Worm (Caenorhabditis elegans) whole organism, young adult: ENCODE data around the gene gcsh-1.

Experiments
- B0261.1 ChIP-seq: sonication (generic microtip); optimal IDR thresholded peaks from 2 replicates; lab custom pipeline; 2016; ENCODE audit warnings: mild to moderate bottlenecking, missing genetic modification characterization, moderate library complexity, missing compliant biosample characterization
- B0336.3 ChIP-seq: fragments of 200-800 bp; sonication (Bioruptor generic); IDR thresholded peaks from 2 replicates; pipeline ENCODE4 v1.3.6; 2022; ENCODE audit warnings: missing genetic modification characterization, missing compliant biosample characterization
- C06A6.2 ChIP-seq: fragments of 200-800 bp; sonication (Bioruptor generic); conservative IDR thresholded peaks from 2 replicates; pipeline ENCODE4 v1.3.6; 2022; ENCODE audit warnings: missing genetic modification characterization, missing compliant biosample characterization
- D2030.7 ChIP-seq: fragments of 200-800 bp; sonication (Bioruptor generic); IDR thresholded peaks from 2 replicates; pipeline ENCODE4 v1.3.6; 2022; ENCODE audit warnings: missing genetic modification reagents, missing genetic modification characterization, missing compliant biosample characterization
- F22D6.2 ChIP-seq: sonication (generic microtip); optimal IDR thresholded peaks from 2 replicates; lab custom pipeline; 2016; ENCODE audit warnings: mild to moderate bottlenecking, missing genetic modification characterization, missing compliant biosample characterization
- F39B2.1 ChIP-seq: fragments of 200-800 bp; sonication (Bioruptor generic); IDR thresholded peaks from 2 replicates; pipeline ENCODE4 v1.3.6; 2022; ENCODE audit warnings: missing genetic modification reagents, missing genetic modification characterization, missing compliant biosample characterization
- F52B5.7 ChIP-seq: sonication (generic microtip); optimal IDR thresholded peaks from 2 replicates; lab custom pipeline; 2016; ENCODE audit warnings: mild to moderate bottlenecking, missing genetic modification characterization, missing compliant biosample characterization
- K12H6.12 ChIP-seq: fragments of 200-800 bp; sonication (Bioruptor generic); optimal IDR thresholded peaks from 2 replicates; lab custom pipeline; 2018; ENCODE audit warnings: mild to moderate bottlenecking, missing genetic modification characterization, missing compliant biosample characterization
- Y53G8AR.9 ChIP-seq: fragments of 200-800 bp; sonication (Bioruptor generic); conservative IDR thresholded peaks from 2 replicates; pipeline ENCODE4 v1.3.6; 2022; ENCODE audit warnings: missing genetic modification reagents, missing genetic modification characterization, missing compliant biosample characterization
- Y56A3A.18 ChIP-seq: fragments of 200-800 bp; sonication (Bioruptor generic); IDR thresholded peaks from 2 replicates; pipeline ENCODE4 v1.3.6; 2022; ENCODE audit warnings: missing genetic modification reagents, missing genetic modification characterization, missing compliant biosample characterization
- Y95B8A.8 ChIP-seq: fragments of 200-800 bp; sonication (Bioruptor generic); IDR thresholded peaks from 2 replicates; pipeline ENCODE4 v1.3.6; 2022; ENCODE audit warnings: missing genetic modification reagents, missing genetic modification characterization, missing compliant biosample characterization
- ZK185.1 ChIP-seq: sonication (generic microtip); optimal IDR thresholded peaks from 2 replicates; lab custom pipeline; 2016; ENCODE audit warnings: mild to moderate bottlenecking, missing genetic modification characterization, missing compliant biosample characterization; ENCODE audit not compliant: poor library complexity, severe bottlenecking
- aptf-2 ChIP-seq: fragments of 200-800 bp; sonication (Bioruptor generic); conservative IDR thresholded peaks from 2 replicates; pipeline ENCODE4 v1.3.6; 2022; ENCODE audit warnings: missing genetic modification reagents, missing genetic modification characterization, missing compliant biosample characterization
- aptf-3 ChIP-seq: fragments of 200-800 bp; sonication (Bioruptor generic); IDR thresholded peaks from 2 replicates; pipeline ENCODE4 v1.3.6; 2022; ENCODE audit warnings: missing genetic modification characterization, missing compliant biosample characterization
- attf-5 ChIP-seq: fragments of 200-800 bp; sonication (Bioruptor generic); optimal IDR thresholded peaks from 2 replicates; lab custom pipeline; 2018; ENCODE audit warnings: mild to moderate bottlenecking, missing genetic modification characterization, missing compliant biosample characterization
- bed-1 ChIP-seq: fragments of 200-800 bp; sonication (Bioruptor generic); IDR thresholded peaks from 2 replicates; pipeline ENCODE4 v1.3.6; 2022; ENCODE audit warnings: missing genetic modification reagents, missing genetic modification characterization, missing compliant biosample characterization
- cebp-2 ChIP-seq: fragments of 200-800 bp; sonication (Bioruptor generic); IDR thresholded peaks from 2 replicates; pipeline ENCODE4 v1.3.6; 2022; ENCODE audit warnings: missing genetic modification characterization, missing compliant biosample characterization
- ceh-100 ChIP-seq: fragments of 200-800 bp; sonication (Bioruptor generic); IDR thresholded peaks from 2 replicates; pipeline ENCODE4 v1.3.6; 2022; ENCODE audit warnings: missing genetic modification reagents, missing genetic modification characterization, missing compliant biosample characterization
- ceh-58 ChIP-seq: fragments of 200-800 bp; sonication (Bioruptor generic); IDR thresholded peaks from 2 replicates; pipeline ENCODE4 v1.3.6; 2022; ENCODE audit warnings: missing genetic modification characterization, missing compliant biosample characterization
- ceh-79 ChIP-seq: sonication (generic microtip); optimal IDR thresholded peaks from 2 replicates; lab custom pipeline; 2017; ENCODE audit warnings: mild to moderate bottlenecking, missing genetic modification characterization, missing compliant biosample characterization
- ceh-91 ChIP-seq: fragments of 200-800 bp; sonication (Bioruptor generic); IDR thresholded peaks from 2 replicates; pipeline ENCODE4 v1.3.6; 2022; ENCODE audit warnings: missing genetic modification reagents, missing genetic modification characterization, missing compliant biosample characterization
- die-1 ChIP-seq: sonication (generic microtip); optimal IDR thresholded peaks from 2 replicates; lab custom pipeline; 2016; ENCODE audit warnings: missing genotype, mild to moderate bottlenecking, missing genetic modification characterization, missing compliant biosample characterization
- dox-1 ChIP-seq: fragments of 200-800 bp; sonication (Bioruptor generic); IDR thresholded peaks from 2 replicates; pipeline ENCODE4 v1.3.6; 2022; ENCODE audit warnings: missing genetic modification reagents, missing genetic modification characterization, missing compliant biosample characterization
- dpff-1 ChIP-seq: sonication (generic microtip); optimal IDR thresholded peaks from 2 replicates; lab custom pipeline; 2017; ENCODE audit warnings: mild to moderate bottlenecking, missing genetic modification characterization, missing compliant biosample characterization
- dpl-1 ChIP-seq: fragments of 150-350 bp; optimal IDR thresholded peaks from 2 replicates; lab custom pipeline; 2014; ENCODE audit warnings: missing biosample characterization, missing genetic modification reagents, missing genetic modification characterization
- ets-4 ChIP-seq: fragments of 200-800 bp; sonication (Bioruptor generic); optimal IDR thresholded peaks from 2 replicates; lab custom pipeline; 2018; ENCODE audit warnings: mild to moderate bottlenecking, missing genetic modification characterization, missing compliant biosample characterization
- gei-17 ChIP-seq: fragments of 200-800 bp; sonication (Bioruptor generic); optimal IDR thresholded peaks from 2 replicates; lab custom pipeline; 2018; ENCODE audit warnings: mild to moderate bottlenecking, missing genetic modification characterization, missing compliant biosample characterization
- hmg-1.2 ChIP-seq: fragments of 200-800 bp; sonication (Bioruptor generic); IDR thresholded peaks from 2 replicates; pipeline ENCODE4 v1.3.6; 2022; ENCODE audit warnings: missing genetic modification reagents, missing genetic modification characterization, missing compliant biosample characterization
- hsf-1 ChIP-seq: fragments of 200-800 bp; sonication (Bioruptor generic); IDR thresholded peaks from 2 replicates; pipeline ENCODE4 v1.3.6; 2022; ENCODE audit warnings: missing genetic modification reagents, missing genetic modification characterization, missing compliant biosample characterization
- let-607 ChIP-seq, 2 experiments: fragments of 200-800 bp in 1 of 2; sonication (Bioruptor generic) in 1 of 2; sonication (generic microtip) in 1 of 2; optimal IDR thresholded peaks; 2 replicates each; lab custom pipeline; 2016 to 2018; ENCODE audit warnings: mild to moderate bottlenecking in 2 of 2, missing compliant biosample characterization in 2 of 2, missing genetic modification characterization in 2 of 2, moderate library complexity in 2 of 2, missing genotype in 1 of 2
- lin-26 ChIP-seq: fragments of 200-800 bp; sonication (Bioruptor generic); IDR thresholded peaks from 2 replicates; pipeline ENCODE4 v1.3.6; 2022; ENCODE audit warnings: missing genetic modification reagents, missing genetic modification characterization, missing compliant biosample characterization
- lir-1 ChIP-seq: fragments of 200-800 bp; sonication (Bioruptor generic); conservative IDR thresholded peaks from 2 replicates; pipeline ENCODE4 v1.3.6; 2022; ENCODE audit warnings: missing genetic modification reagents, missing genetic modification characterization, missing compliant biosample characterization
- madf-3 ChIP-seq: fragments of 200-800 bp; sonication (Bioruptor generic); IDR thresholded peaks from 2 replicates; pipeline ENCODE4 v1.3.6; 2022; ENCODE audit warnings: missing genetic modification reagents, missing genetic modification characterization, missing compliant biosample characterization
- madf-6 ChIP-seq: fragments of 200-800 bp; sonication (Bioruptor generic); IDR thresholded peaks from 2 replicates; pipeline ENCODE4 v1.3.6; 2022; ENCODE audit warnings: missing genetic modification reagents, missing genetic modification characterization, missing compliant biosample characterization
- madf-8 ChIP-seq: fragments of 200-800 bp; sonication (Bioruptor generic); conservative IDR thresholded peaks from 2 replicates; pipeline ENCODE4 v1.3.6; 2022; ENCODE audit warnings: missing genetic modification reagents, missing genetic modification characterization, missing compliant biosample characterization
- mel-28 ChIP-seq: sonication (generic microtip); optimal IDR thresholded peaks from 2 replicates; lab custom pipeline; 2016; ENCODE audit warnings: borderline replicate concordance, mild to moderate bottlenecking, missing genetic modification characterization, missing compliant biosample characterization
- mxl-1 ChIP-seq: sonication (generic microtip); optimal IDR thresholded peaks from 2 replicates; lab custom pipeline; 2016; ENCODE audit warnings: missing genetic modification characterization, missing compliant biosample characterization
- nfyb-1 ChIP-seq: fragments of 200-800 bp; sonication (Bioruptor generic); IDR thresholded peaks from 2 replicates; pipeline ENCODE4 v1.3.6; 2022; ENCODE audit warnings: missing genetic modification reagents, missing genetic modification characterization, missing compliant biosample characterization
- nhr-179 ChIP-seq: sonication (generic microtip); optimal IDR thresholded peaks from 2 replicates; lab custom pipeline; 2016; ENCODE audit warnings: mild to moderate bottlenecking, missing genetic modification characterization, missing compliant biosample characterization
- pbrm-1 ChIP-seq: fragments of 200-800 bp; sonication (Bioruptor generic); IDR thresholded peaks from 2 replicates; pipeline ENCODE4 v1.3.6; 2022; ENCODE audit warnings: missing genetic modification reagents, missing genetic modification characterization, missing compliant biosample characterization
- unc-62 ChIP-seq: fragments of 150-350 bp; optimal IDR thresholded peaks from 2 replicates; lab custom pipeline; 2014; ENCODE audit warnings: missing biosample characterization, missing genetic modification reagents, missing genetic modification characterization
- ztf-3 ChIP-seq: fragments of 200-800 bp; sonication (Bioruptor generic); optimal IDR thresholded peaks from 2 replicates; lab custom pipeline; 2018; ENCODE audit warnings: mild to moderate bottlenecking, missing genetic modification characterization, missing compliant biosample characterization
- ztf-6 ChIP-seq: fragments of 200-800 bp; sonication (Bioruptor generic); IDR thresholded peaks from 2 replicates; pipeline ENCODE4 v1.3.6; 2022; ENCODE audit warnings: missing genetic modification reagents, missing genetic modification characterization, missing compliant biosample characterization

gcsh-1 gene

ce11 chrX:14503800-14504550, 10.9 kb downstream of the gcsh-1 start, which contains the start of gene M163.1 (continued):
- no peak for TF ChIP-seq ceh-58 (GFP tag; lab: Robert Waterston, UW)
- no peak for TF ChIP-seq aptf-2 (GFP tag; lab: Robert Waterston, UW)
- TF ChIP-seq die-1 (tag; lab: Kevin White, UChicago) = no peak
- no peak for TF ChIP-seq B0336.3 (GFP tag; lab: Robert Waterston, UW)
- TF ChIP-seq ets-4 (GFP tag; lab: Kevin White, UChicago) = no peak
- TF ChIP-seq B0261.1 (tag; lab: Kevin White, UChicago) = no peak
- TF ChIP-seq Y56A3A.18 (GFP tag; lab: Robert Waterston, UW) = 0 out of 2 replicates have a peak, but pooled peaks have one; percentile 6
- TF ChIP-seq, all 124 proteins: peak for 7

- TF ChIP-seq ZK185.1 (tag; lab: Kevin White, UChicago) (no peak), ceh-58 (GFP tag; lab: Robert Waterston, UW) (no peak), madf-6 (GFP tag; lab: Robert Waterston, UW) (no peak), dox-1 (GFP tag; lab: Robert Waterston, UW) (no peak), ceh-91 (no peak), ztf-6 (no peak), lin-26 (GFP tag; lab: Robert Waterston, UW) (0 out of 2 replicates have a peak, but pooled peaks have one; percentile 42), Y95B8A.8 (GFP tag; lab: Robert Waterston, UW) (no peak), unc-62 (GFP tag; lab: Kevin White, UChicago) (peak; percentile 24)
- TF ChIP-seq, all 124 proteins: peak for 2
Measured at ce11 chrX:14503282-14503681, 11.6 kb downstream of the gcsh-1 start.

ce11 chrX:14502116-14502587, 12.7 kb downstream of the gcsh-1 start:
- peak; percentile 75 for TF ChIP-seq attf-5 (GFP tag; lab: Kevin White, UChicago)
- TF ChIP-seq K12H6.12 (tag; lab: Kevin White, UChicago) = peak; percentile 41
- no peak for TF ChIP-seq madf-8
- TF ChIP-seq lir-1 = peak; percentile 66
- TF ChIP-seq mel-28 (tag; lab: Kevin White, UChicago) = no peak
- no peak for TF ChIP-seq hsf-1 (GFP tag; lab: Robert Waterston, UW)
- TF ChIP-seq F39B2.1 (GFP tag; lab: Robert Waterston, UW) = no peak
- TF ChIP-seq dpl-1 (GFP tag; lab: Kevin White, UChicago) = no peak
- no peak for TF ChIP-seq madf-6 (GFP tag; lab: Robert Waterston, UW)
- TF ChIP-seq pbrm-1 (GFP tag; lab: Robert Waterston, UW) = no peak
- TF ChIP-seq nhr-179 = no peak
- TF ChIP-seq ztf-6 = no peak
- no peak for TF ChIP-seq D2030.7
- no peak for TF ChIP-seq F52B5.7 (tag; lab: Kevin White, UChicago)
- 0 out of 2 replicates have a peak, but pooled peaks have one; percentile 28 for TF ChIP-seq nfyb-1 (GFP tag; lab: Robert Waterston, UW)
- TF ChIP-seq mxl-1 (tag; lab: Kevin White, UChicago) = no peak
- peak in 1 of 2 experiments; percentile 46 for TF ChIP-seq let-607 (tag; optimal IDR thresholded peaks at IDR 0.05; lab: Kevin White, UChicago)
- TF ChIP-seq ztf-3 = no peak
- TF ChIP-seq gei-17 (GFP tag; lab: Kevin White, UChicago) = no peak
- TF ChIP-seq C06A6.2 = peak; percentile 74
- TF ChIP-seq ZK185.1 (tag; lab: Kevin White, UChicago) = no peak
- TF ChIP-seq cebp-2 (GFP tag; lab: Robert Waterston, UW) = no peak
- TF ChIP-seq ets-4 (GFP tag; lab: Kevin White, UChicago) = no peak
- TF ChIP-seq F22D6.2 (tag; lab: Kevin White, UChicago) = peak; percentile 44
- no peak for TF ChIP-seq bed-1 (GFP tag; lab: Robert Waterston, UW)
- TF ChIP-seq dpff-1 (tag; lab: Kevin White, UChicago) = peak; percentile 17
- TF ChIP-seq hmg-1.2 (GFP tag; lab: Robert Waterston, UW) = no peak
- TF ChIP-seq madf-3 (GFP tag; lab: Robert Waterston, UW) = no peak
- no peak for TF ChIP-seq aptf-3 (GFP tag; lab: Robert Waterston, UW)
- TF ChIP-seq ceh-79 (tag; lab: Kevin White, UChicago) = no peak
- no peak for TF ChIP-seq Y53G8AR.9
- no peak for TF ChIP-seq ceh-100 (GFP tag; lab: Robert Waterston, UW)
- peak; percentile 97 for TF ChIP-seq unc-62 (GFP tag; lab: Kevin White, UChicago)
